Worm (Caenorhabditis elegans) whole organism, L2 larva: ENCODE data around the gene srh-272.

Experiments
- ama-1 ChIP-seq: fragments of 150-350 bp; optimal IDR thresholded peaks from 2 replicates; lab custom pipeline; 2018; ENCODE audit warnings: inconsistent platforms
- ceh-82 ChIP-seq: fragments of 150-350 bp; optimal IDR thresholded peaks from 2 replicates; lab custom pipeline; 2014; ENCODE audit warnings: missing biosample characterization, missing genetic modification characterization
- egl-27 ChIP-seq: sonication (generic microtip); optimal IDR thresholded peaks from 3 replicates; lab custom pipeline; 2017; ENCODE audit warnings: missing biosample characterization, missing genetic modification reagents, missing genetic modification characterization
- elt-1 ChIP-seq: fragments of 150-350 bp; optimal IDR thresholded peaks from 2 replicates; lab custom pipeline; 2014; ENCODE audit warnings: missing biosample characterization, missing genetic modification characterization
- fos-1 ChIP-seq: fragments of 150-350 bp; optimal IDR thresholded peaks from 2 replicates; lab custom pipeline; 2014; ENCODE audit warnings: missing biosample characterization, missing genetic modification characterization
- nhr-11 ChIP-seq: fragments of 150-350 bp; optimal IDR thresholded peaks from 2 replicates; lab custom pipeline; 2014; ENCODE audit warnings: missing biosample characterization, missing genetic modification characterization
- nhr-25 ChIP-seq: fragments of 150-350 bp; sonication (generic microtip); optimal IDR thresholded peaks from 3 replicates; lab custom pipeline; 2014; ENCODE audit warnings: missing biosample characterization, missing genetic modification characterization
- unc-39 ChIP-seq: fragments of 150-350 bp; optimal IDR thresholded peaks from 2 replicates; lab custom pipeline; 2014; ENCODE audit warnings: missing biosample characterization, missing genetic modification characterization
- unc-62 ChIP-seq: fragments of 150-350 bp; optimal IDR thresholded peaks from 2 replicates; lab custom pipeline; 2014; ENCODE audit warnings: missing biosample characterization, missing genetic modification reagents, missing genetic modification characterization
- ztf-4 ChIP-seq: fragments of 150-350 bp; optimal IDR thresholded peaks from 2 replicates; lab custom pipeline; 2014; ENCODE audit warnings: missing biosample characterization, missing genetic modification characterization

DNA sequence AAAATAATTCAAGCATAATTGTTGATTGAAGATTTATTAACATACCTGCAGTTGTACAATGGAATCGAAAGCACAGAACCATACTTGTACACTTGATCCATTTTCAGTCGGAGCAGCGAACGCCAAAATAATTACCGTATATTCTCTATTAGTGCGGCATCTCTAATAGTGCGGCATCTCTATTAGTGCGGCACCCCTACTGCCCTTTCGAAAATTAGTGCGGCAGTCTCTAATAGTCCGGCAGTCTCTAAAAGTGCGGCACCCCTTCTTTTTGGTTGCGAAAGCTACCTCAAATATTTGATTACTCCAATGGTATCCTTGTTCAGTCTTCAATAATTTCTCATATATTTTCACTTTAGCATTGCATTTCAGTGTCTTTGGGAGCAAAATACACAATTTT, 45.0 kb upstream of the srh-272 start, which contains the start of gene srt-34:
- TF ChIP-seq ama-1, result no peak
- TF ChIP-seq egl-27 (tag; lab: Kevin White, UChicago), result no peak
- TF ChIP-seq ztf-4 (tag; lab: Kevin White, UChicago), result no peak
- TF ChIP-seq ceh-82 (tag; lab: Kevin White, UChicago), result no peak
- no peak for TF ChIP-seq fos-1
- no peak for TF ChIP-seq nhr-11 (tag; lab: Kevin White, UChicago)
- TF ChIP-seq unc-62 (GFP tag; lab: Kevin White, UChicago), result no peak
- no peak for TF ChIP-seq elt-1
- TF ChIP-seq unc-39, result no peak
- TF ChIP-seq nhr-25 (tag; lab: Kevin White, UChicago), result no peak
